Worm (Caenorhabditis elegans): ENCODE measurements around the gene spe-45.

The spe-45 gene

DNA sequence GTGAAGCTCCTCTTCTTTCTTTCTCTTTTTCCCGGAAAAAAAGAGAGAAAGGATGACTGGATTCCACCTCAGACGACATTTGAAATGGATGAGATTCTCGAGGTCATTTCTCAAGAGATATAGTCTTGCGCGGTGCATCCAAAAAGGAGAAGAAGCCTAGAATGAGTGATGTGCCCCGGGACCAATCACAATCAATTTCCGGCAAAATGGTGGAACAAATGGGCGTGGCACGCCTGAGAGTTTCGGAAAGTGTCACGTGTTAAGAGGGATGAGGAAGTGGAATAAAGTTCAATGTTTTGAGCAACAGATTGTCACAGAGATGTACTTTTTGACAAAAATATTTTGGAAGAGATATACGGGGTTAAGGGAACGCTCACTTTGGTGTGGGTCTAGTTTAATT, 35.7 kb upstream of the spe-45 start:
- no peak for TF ChIP-seq hmg-4 (GFP tag; optimal IDR thresholded peaks at IDR 0.05)
- TF ChIP-seq hnd-1 (tag; optimal IDR thresholded peaks at IDR 0.05) = no peak
- no peak for TF ChIP-seq hmbx-1 (tag; optimal IDR thresholded peaks at IDR 0.05)
- no peak for TF ChIP-seq ama-1 (optimal IDR thresholded peaks at IDR 0.05)
- no peak for TF ChIP-seq ceh-13 (GFP tag; optimal IDR thresholded peaks at IDR 0.05)
- TF ChIP-seq pes-1 (GFP tag; IDR thresholded peaks at IDR 0.05) = no peak
- TF ChIP-seq scrt-1 (GFP tag; IDR thresholded peaks at IDR 0.05) = no peak
- no peak for TF ChIP-seq flt-1 (GFP tag; IDR thresholded peaks at IDR 0.05)
- TF ChIP-seq sea-1 (GFP tag; conservative IDR thresholded peaks at IDR 0.05) = no peak
- TF ChIP-seq tbx-37 (GFP tag; conservative IDR thresholded peaks at IDR 0.05) = no peak
- TF ChIP-seq B0310.2 (tag; optimal IDR thresholded peaks at IDR 0.05) = no peak

DNA sequence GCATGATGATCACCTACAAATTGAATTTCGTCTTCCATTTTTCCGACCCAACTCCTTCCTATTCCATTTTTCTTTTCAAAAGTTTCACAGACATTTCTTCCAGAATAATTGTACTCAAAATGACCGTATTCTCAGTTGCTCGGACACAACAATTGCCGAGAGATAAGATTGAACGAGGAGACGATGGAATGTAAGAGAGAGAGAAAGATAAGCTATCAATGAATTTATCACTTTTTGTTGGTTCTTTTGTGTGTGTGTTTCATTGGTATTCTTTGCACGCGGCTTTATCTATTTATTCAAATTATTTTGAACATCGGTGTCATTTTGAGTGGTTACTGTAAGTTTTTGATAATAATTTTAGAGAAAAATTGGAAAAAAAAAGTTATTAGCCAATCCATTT, 30.6 kb upstream of the spe-45 start, which contains the start of gene ugt-65:
Gene ugt-65, plus strand, starts transcription at position 229 of the 400 bp plus-strand sequence.
- no peak for TF ChIP-seq F13C5.2 (tag; optimal IDR thresholded peaks at IDR 0.05)
- TF ChIP-seq tra-4 (tag; optimal IDR thresholded peaks at IDR 0.05) = no peak
- no peak for TF ChIP-seq flt-1 (GFP tag; IDR thresholded peaks at IDR 0.05)
- TF ChIP-seq ceh-36 (tag; optimal IDR thresholded peaks at IDR 0.05) = no peak
- no peak for TF ChIP-seq tbx-37 (GFP tag; conservative IDR thresholded peaks at IDR 0.05)
- TF ChIP-seq ceh-13 (GFP tag; optimal IDR thresholded peaks at IDR 0.05) = no peak

DNA sequence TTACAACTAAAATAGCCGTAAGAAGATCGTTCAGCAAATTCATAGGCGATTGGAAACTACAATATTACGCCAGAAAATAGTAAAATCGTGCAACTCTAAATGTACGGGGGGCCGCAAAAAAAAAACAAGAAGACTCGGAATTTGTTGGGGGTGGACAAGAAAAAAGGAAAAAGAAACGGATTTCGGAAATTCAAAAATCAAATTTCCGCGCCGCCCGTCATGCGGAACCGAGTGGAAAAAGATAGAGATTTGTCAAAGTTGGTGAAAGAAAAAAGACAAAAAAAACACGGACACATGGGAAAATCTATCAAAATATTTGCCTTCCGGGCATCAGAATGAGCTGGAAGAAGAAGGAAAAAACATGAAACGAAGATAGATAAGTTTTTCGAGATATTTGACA, 29.4 kb upstream of the spe-45 start:
- no peak for TF ChIP-seq scrt-1 (GFP tag; IDR thresholded peaks at IDR 0.05)
- TF ChIP-seq ceh-13 (GFP tag; optimal IDR thresholded peaks at IDR 0.05) = no peak
- TF ChIP-seq tbx-11 (GFP tag; IDR thresholded peaks at IDR 0.05) = no peak
- TF ChIP-seq pes-1 (GFP tag; IDR thresholded peaks at IDR 0.05) = no peak
- no peak for TF ChIP-seq ets-7 (tag; optimal IDR thresholded peaks at IDR 0.05)
- TF ChIP-seq hmg-4 (GFP tag; optimal IDR thresholded peaks at IDR 0.05) = no peak
- TF ChIP-seq B0310.2 (tag; optimal IDR thresholded peaks at IDR 0.05) = no peak
- no peak for TF ChIP-seq aly-1 (tag; optimal IDR thresholded peaks at IDR 0.05)
- no peak for TF ChIP-seq flt-1 (GFP tag; IDR thresholded peaks at IDR 0.05)
- TF ChIP-seq F13C5.2 (tag; optimal IDR thresholded peaks at IDR 0.05) = no peak
- TF ChIP-seq ama-1 (optimal IDR thresholded peaks at IDR 0.05) = no peak
- no peak for TF ChIP-seq ceh-36 (tag; optimal IDR thresholded peaks at IDR 0.05)
- TF ChIP-seq tbx-37 (GFP tag; conservative IDR thresholded peaks at IDR 0.05) = no peak

DNA sequence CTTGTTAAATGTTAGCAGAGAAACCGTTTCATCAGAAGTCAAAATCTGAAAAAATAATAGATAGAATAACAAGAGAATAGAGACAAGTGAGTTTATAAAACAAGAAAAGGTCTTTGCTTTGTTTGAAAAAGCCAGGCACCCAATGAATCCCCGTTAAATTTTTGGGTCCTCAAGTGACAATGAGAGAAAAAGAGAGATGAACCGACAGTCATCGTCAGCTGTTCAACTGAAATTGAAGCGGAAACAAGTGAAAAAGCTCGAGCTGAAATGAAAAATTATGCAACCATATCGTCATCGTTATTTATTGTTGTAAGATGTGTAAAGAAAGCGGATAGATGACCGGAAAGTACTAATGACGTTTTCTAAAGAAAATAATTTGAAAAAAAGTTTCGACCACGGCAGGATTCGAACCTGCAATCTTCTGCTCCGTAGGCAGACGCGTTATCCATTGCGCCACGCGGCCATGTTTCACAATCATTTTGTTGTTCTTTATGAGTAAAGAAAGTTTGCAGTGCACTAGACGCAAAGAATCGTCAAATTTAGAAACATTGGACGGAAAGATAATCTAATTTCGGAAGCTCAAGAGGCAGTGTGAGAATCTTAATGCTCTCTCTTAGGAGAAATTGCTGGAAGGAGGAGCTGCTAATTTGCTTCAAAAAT, 27.8 kb upstream of the spe-45 start, which contains the start of gene F08G5.3:
Gene F08G5.3, minus strand, starts transcription at position 51 of the 660 bp plus-strand sequence.
- TF ChIP-seq flt-1 (GFP tag; IDR thresholded peaks at IDR 0.05) (peak; percentile 43; the same call in 1 of the 2 replicates), tra-4 (tag; optimal IDR thresholded peaks at IDR 0.05) (no peak), hnd-1 (tag; optimal IDR thresholded peaks at IDR 0.05) (no peak), tbx-37 (GFP tag; conservative IDR thresholded peaks at IDR 0.05) (0 out of 2 replicates have a peak, but pooled peaks have one; percentile 15), hmbx-1 (tag; optimal IDR thresholded peaks at IDR 0.05) (no peak), pes-1 (GFP tag; IDR thresholded peaks at IDR 0.05) (peak; percentile 77), sea-1 (GFP tag; conservative IDR thresholded peaks at IDR 0.05) (0 out of 2 replicates have a peak, but pooled peaks have one; percentile 9), scrt-1 (GFP tag; IDR thresholded peaks at IDR 0.05) (peak; percentile 57; the same call in 1 of the 2 replicates), ceh-13 (GFP tag; optimal IDR thresholded peaks at IDR 0.05) (no peak), F13C5.2 (tag; optimal IDR thresholded peaks at IDR 0.05) (peak; percentile 0)

DNA sequence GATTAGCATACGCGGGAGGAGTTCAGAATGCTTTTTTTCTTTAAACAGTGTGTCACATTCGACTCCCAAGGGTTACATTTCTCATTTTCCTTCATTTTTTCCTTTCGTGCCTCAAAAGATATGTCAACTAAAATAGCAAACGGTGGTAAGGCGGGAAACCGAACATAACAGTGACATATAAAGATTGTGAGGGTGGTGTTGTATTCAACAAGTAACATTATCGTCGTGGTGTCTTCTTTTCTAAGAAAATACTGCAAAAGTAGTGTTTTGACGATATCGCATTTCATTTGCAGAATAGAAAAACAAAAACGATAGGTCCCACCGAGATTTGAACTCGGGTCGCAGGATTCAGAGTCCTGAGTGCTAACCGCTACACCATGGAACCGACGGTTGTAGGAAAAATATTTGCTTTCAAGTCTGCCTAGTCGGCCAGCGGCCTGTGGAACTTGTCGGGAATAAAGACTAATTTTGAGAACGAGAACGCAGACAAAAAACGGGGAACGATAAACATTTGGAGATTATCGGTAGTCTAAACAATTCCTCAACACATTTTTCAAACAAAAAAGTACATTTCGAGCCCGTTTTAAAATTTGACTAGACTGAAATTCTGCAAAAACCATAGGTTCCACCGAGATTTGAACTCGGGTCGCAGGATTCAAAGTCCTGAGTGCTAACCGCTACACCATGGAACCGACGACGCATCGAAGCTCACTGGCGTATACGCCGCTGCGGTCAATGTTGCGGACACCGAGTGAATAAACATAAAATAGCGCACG, 26.9 kb upstream of the spe-45 start:
- no peak for TF ChIP-seq B0310.2 (tag; optimal IDR thresholded peaks at IDR 0.05)
- peak; percentile 60; the same call in 1 of the 2 replicates for TF ChIP-seq sea-1 (GFP tag; conservative IDR thresholded peaks at IDR 0.05)
- TF ChIP-seq ama-1 (optimal IDR thresholded peaks at IDR 0.05) = no peak
- TF ChIP-seq tbx-11 (GFP tag; IDR thresholded peaks at IDR 0.05) = 0 out of 2 replicates have a peak, but pooled peaks have one; percentile 45
- TF ChIP-seq flt-1 (GFP tag; IDR thresholded peaks at IDR 0.05) = peak; percentile 46; the same call in 1 of the 2 replicates
- TF ChIP-seq aly-1 (tag; optimal IDR thresholded peaks at IDR 0.05) = no peak
- peak; percentile 29 for TF ChIP-seq ceh-36 (tag; optimal IDR thresholded peaks at IDR 0.05)
- no peak for TF ChIP-seq hnd-1 (tag; optimal IDR thresholded peaks at IDR 0.05)
- TF ChIP-seq tbx-37 (GFP tag; conservative IDR thresholded peaks at IDR 0.05) = peak; percentile 57
- no peak for TF ChIP-seq tra-4 (tag; optimal IDR thresholded peaks at IDR 0.05)
- TF ChIP-seq pes-1 (GFP tag; IDR thresholded peaks at IDR 0.05) = peak; percentile 58; the same call in 1 of the 2 replicates
- TF ChIP-seq ceh-13 (GFP tag; optimal IDR thresholded peaks at IDR 0.05) = no peak
- no peak for TF ChIP-seq hmbx-1 (tag; optimal IDR thresholded peaks at IDR 0.05)
- 0 out of 2 replicates have a peak, but pooled peaks have one; percentile 35 for TF ChIP-seq scrt-1 (GFP tag; IDR thresholded peaks at IDR 0.05)
- no peak for TF ChIP-seq F13C5.2 (tag; optimal IDR thresholded peaks at IDR 0.05)
- no peak for TF ChIP-seq ets-7 (tag; optimal IDR thresholded peaks at IDR 0.05)
- peak; percentile 31 for TF ChIP-seq hmg-4 (GFP tag; optimal IDR thresholded peaks at IDR 0.05)

DNA sequence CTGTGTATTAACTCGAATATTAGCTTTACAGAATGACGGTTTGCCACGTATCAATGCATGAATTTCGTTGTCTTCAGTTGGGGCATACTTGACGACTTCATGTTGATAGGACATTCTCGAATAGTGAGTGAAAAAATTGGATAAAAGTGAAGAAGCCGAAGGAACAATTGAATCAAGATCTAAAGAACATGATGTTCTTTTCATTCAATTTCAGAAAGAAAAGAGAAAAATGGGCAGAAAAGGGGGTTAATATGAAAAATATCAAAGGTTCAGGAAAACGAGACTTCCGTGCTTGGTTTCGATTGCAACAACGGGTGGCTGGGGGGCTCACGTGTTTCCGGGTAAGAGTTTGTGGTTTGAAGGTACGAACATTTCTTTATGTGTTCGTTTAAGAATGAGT, 24.7 kb upstream of the spe-45 start:
- no peak for TF ChIP-seq pes-1 (GFP tag; IDR thresholded peaks at IDR 0.05)
- no peak for TF ChIP-seq hmbx-1 (tag; optimal IDR thresholded peaks at IDR 0.05)
- TF ChIP-seq sea-1 (GFP tag; conservative IDR thresholded peaks at IDR 0.05) = no peak
- no peak for TF ChIP-seq aly-1 (tag; optimal IDR thresholded peaks at IDR 0.05)
- no peak for TF ChIP-seq hnd-1 (tag; optimal IDR thresholded peaks at IDR 0.05)
- no peak for TF ChIP-seq tra-4 (tag; optimal IDR thresholded peaks at IDR 0.05)
- TF ChIP-seq ceh-13 (GFP tag; optimal IDR thresholded peaks at IDR 0.05) = no peak
- no peak for TF ChIP-seq ama-1 (optimal IDR thresholded peaks at IDR 0.05)
- no peak for TF ChIP-seq tbx-11 (GFP tag; IDR thresholded peaks at IDR 0.05)
- no peak for TF ChIP-seq tbx-37 (GFP tag; conservative IDR thresholded peaks at IDR 0.05)
- TF ChIP-seq ets-7 (tag; optimal IDR thresholded peaks at IDR 0.05) = no peak

DNA sequence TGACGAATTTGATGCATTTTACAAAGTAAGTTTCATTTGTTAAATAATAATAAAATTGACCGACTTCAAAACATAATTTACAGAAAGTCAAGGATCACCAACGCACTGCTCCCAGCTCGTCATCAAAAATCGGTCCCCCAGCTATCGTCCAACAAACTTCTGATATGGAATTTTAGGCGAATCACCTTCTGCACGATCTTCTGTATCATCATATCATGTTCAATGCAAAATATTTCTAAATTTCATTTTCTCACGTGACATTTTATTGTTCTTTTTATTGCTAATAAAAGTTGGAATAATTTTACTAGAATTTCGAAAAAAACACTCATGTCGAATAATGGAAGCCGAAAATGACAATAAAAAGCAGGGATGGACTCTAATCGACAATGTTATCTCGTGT, 20.3 kb upstream of the spe-45 start, which contains the start of gene acl-13:
Gene acl-13, plus strand, starts transcription at position 301 of the 400 bp plus-strand sequence.
- no peak for TF ChIP-seq pes-1 (GFP tag; IDR thresholded peaks at IDR 0.05)
- TF ChIP-seq flt-1 (GFP tag; IDR thresholded peaks at IDR 0.05) = no peak
- TF ChIP-seq tbx-37 (GFP tag; conservative IDR thresholded peaks at IDR 0.05) = no peak
- no peak for TF ChIP-seq sea-1 (GFP tag; conservative IDR thresholded peaks at IDR 0.05)
- TF ChIP-seq tbx-11 (GFP tag; IDR thresholded peaks at IDR 0.05) = no peak
- TF ChIP-seq F13C5.2 (tag; optimal IDR thresholded peaks at IDR 0.05) = no peak
- no peak for TF ChIP-seq hnd-1 (tag; optimal IDR thresholded peaks at IDR 0.05)
- TF ChIP-seq ama-1 (optimal IDR thresholded peaks at IDR 0.05) = no peak
- no peak for TF ChIP-seq ceh-13 (GFP tag; optimal IDR thresholded peaks at IDR 0.05)
- TF ChIP-seq B0310.2 (tag; optimal IDR thresholded peaks at IDR 0.05) = no peak
- TF ChIP-seq hmg-4 (GFP tag; optimal IDR thresholded peaks at IDR 0.05) = no peak
- TF ChIP-seq hmbx-1 (tag; optimal IDR thresholded peaks at IDR 0.05) = no peak
- no peak for TF ChIP-seq scrt-1 (GFP tag; IDR thresholded peaks at IDR 0.05)
- no peak for TF ChIP-seq aly-1 (tag; optimal IDR thresholded peaks at IDR 0.05)
- TF ChIP-seq ets-7 (tag; optimal IDR thresholded peaks at IDR 0.05) = no peak
- no peak for TF ChIP-seq ceh-36 (tag; optimal IDR thresholded peaks at IDR 0.05)
- TF ChIP-seq tra-4 (tag; optimal IDR thresholded peaks at IDR 0.05) = no peak
